Worm (Caenorhabditis elegans): ENCODE measurements around the gene noca-2.

noca-2 gene

ce11 chrX:11696696-11697095 lies 29.8 kb downstream of the noca-2 start, which contains the start of gene C44C10.12:
C44C10.12 (plus strand) TSS chrX:11696996.
- TF ChIP-seq nhr-129 (tag; optimal IDR thresholded peaks at IDR 0.05) (no peak), gmeb-1 (tag; optimal IDR thresholded peaks at IDR 0.05) (no peak), elt-1 (tag; optimal IDR thresholded peaks at IDR 0.05) (no peak), F13H6.1 (tag; optimal IDR thresholded peaks at IDR 0.05) (no peak), dmd-4 (tag; optimal IDR thresholded peaks at IDR 0.05) (no peak)

ce11 chrX:11700263-11700662 lies 33.3 kb downstream of the noca-2 start, which contains the start of gene C44C10.15:
C44C10.15 (minus strand) TSS chrX:11700363.
- no peak for TF ChIP-seq unc-55 (GFP tag; optimal IDR thresholded peaks at IDR 0.05)

- TF ChIP-seq ZK546.5 (tag; optimal IDR thresholded peaks at IDR 0.05) (no peak), nhr-129 (tag; optimal IDR thresholded peaks at IDR 0.05) (no peak), nhr-6 (tag; optimal IDR thresholded peaks at IDR 0.05) (no peak), C34F6.9 (tag; optimal IDR thresholded peaks at IDR 0.05) (no peak), elt-3 (tag; optimal IDR thresholded peaks at IDR 0.05) (no peak), unc-55 (GFP tag; optimal IDR thresholded peaks at IDR 0.05) (no peak), gmeb-1 (tag; optimal IDR thresholded peaks at IDR 0.05) (no peak), nhr-12 (tag; optimal IDR thresholded peaks at IDR 0.05) (no peak), ztf-4 (tag; optimal IDR thresholded peaks at IDR 0.05) (no peak), nhr-23 (tag; optimal IDR thresholded peaks at IDR 0.05) (no peak), zag-1 (tag; optimal IDR thresholded peaks at IDR 0.05) (no peak), nhr-25 (tag; optimal IDR thresholded peaks at IDR 0.05) (no peak), lin-13 (GFP tag; optimal IDR thresholded peaks at IDR 0.05) (no peak)
Observed at ce11 chrX:11702236-11702635, 35.3 kb downstream of the noca-2 start, which contains the start of gene C44C10.3. C44C10.3 (plus strand) TSS chrX:11702536.

- TF ChIP-seq nhr-21 (tag; optimal IDR thresholded peaks at IDR 0.05), result peak; percentile 60
- peak; percentile 89 for TF ChIP-seq fos-1 (tag; optimal IDR thresholded peaks at IDR 0.05)
- peak; percentile 14 for TF ChIP-seq C34F6.9 (tag; optimal IDR thresholded peaks at IDR 0.05)
- peak; percentile 5 for TF ChIP-seq zag-1 (tag; optimal IDR thresholded peaks at IDR 0.05)
- TF ChIP-seq mdl-1 (tag; optimal IDR thresholded peaks at IDR 0.05), result peak in 1 of 2 experiments; percentile 63
- TF ChIP-seq ztf-4 (tag; optimal IDR thresholded peaks at IDR 0.05), result no peak
- peak; percentile 17 for TF ChIP-seq F13H6.1 (tag; optimal IDR thresholded peaks at IDR 0.05)
- peak; percentile 19 for TF ChIP-seq egl-27 (tag; optimal IDR thresholded peaks at IDR 0.05)
- TF ChIP-seq unc-55 (GFP tag; optimal IDR thresholded peaks at IDR 0.05), result peak; percentile 57
- TF ChIP-seq lin-13 (GFP tag; optimal IDR thresholded peaks at IDR 0.05), result peak; percentile 5
- TF ChIP-seq crh-2 (tag; optimal IDR thresholded peaks at IDR 0.05), result peak; percentile 86
- no peak for TF ChIP-seq nhr-237 (tag; optimal IDR thresholded peaks at IDR 0.05)
- peak; percentile 53 for TF ChIP-seq sma-9 (GFP tag; optimal IDR thresholded peaks at IDR 0.05)
- no peak for TF ChIP-seq sma-9 (tag; optimal IDR thresholded peaks at IDR 0.05)
- no peak for TF ChIP-seq sem-4 (tag; optimal IDR thresholded peaks at IDR 0.05)
Observed at ce11 chrX:11710229-11710628, 43.3 kb downstream of the noca-2 start, which contains the start of gene C44C10.11. C44C10.11 (minus strand) TSS chrX:11710343.

- no peak for TF ChIP-seq ztf-4 (tag; optimal IDR thresholded peaks at IDR 0.05)
- TF ChIP-seq lin-39 (tag; optimal IDR thresholded peaks at IDR 0.05), result no peak
- no peak for TF ChIP-seq crh-2 (tag; optimal IDR thresholded peaks at IDR 0.05)
- no peak for TF ChIP-seq unc-55 (GFP tag; optimal IDR thresholded peaks at IDR 0.05)
- no peak for TF ChIP-seq nhr-11 (tag; optimal IDR thresholded peaks at IDR 0.05)
- TF ChIP-seq nhr-237 (tag; optimal IDR thresholded peaks at IDR 0.05), result no peak
Observed at ce11 chrX:11711437-11712080, 44.6 kb downstream of the noca-2 start.

ce11 chrX:11712230-11712853 lies 45.4 kb downstream of the noca-2 start, which contains the start of gene col-180:
col-180 (minus strand) TSS chrX:11712280.
- TF ChIP-seq nhr-21 (tag; optimal IDR thresholded peaks at IDR 0.05), result no peak
- TF ChIP-seq egl-27 (tag; optimal IDR thresholded peaks at IDR 0.05), result no peak
- no peak for TF ChIP-seq mab-5 (tag; optimal IDR thresholded peaks at IDR 0.05)
- no peak for TF ChIP-seq ZK546.5 (tag; optimal IDR thresholded peaks at IDR 0.05)
- no peak for TF ChIP-seq F13H6.1 (tag; optimal IDR thresholded peaks at IDR 0.05)
- TF ChIP-seq unc-39 (tag; optimal IDR thresholded peaks at IDR 0.05), result no peak
- no peak for TF ChIP-seq sem-4 (tag; optimal IDR thresholded peaks at IDR 0.05)
- no peak for TF ChIP-seq lin-13 (GFP tag; optimal IDR thresholded peaks at IDR 0.05)
- TF ChIP-seq crh-2 (tag; optimal IDR thresholded peaks at IDR 0.05), result no peak
- TF ChIP-seq ztf-4 (tag; optimal IDR thresholded peaks at IDR 0.05), result no peak
- no peak for TF ChIP-seq ztf-1 (GFP tag; conservative IDR thresholded peaks at IDR 0.05)
- no peak for TF ChIP-seq nhr-6 (tag; optimal IDR thresholded peaks at IDR 0.05)
- no peak for TF ChIP-seq alr-1 (tag; optimal IDR thresholded peaks at IDR 0.05)

Measured in whole organism, L2 larva.